Worm (Caenorhabditis elegans) whole organism, L4/young adult: ENCODE measurements around the gene R03H10.4.
"Not testable (repeated sequence)": the region's sequence is repeated elsewhere in the genome, so short reads cannot be mapped to it uniquely, and the experiment has no call there.

Experiments
- W03F9.2 ChIP-seq: fragments of 150-350 bp; optimal IDR thresholded peaks from 2 replicates; lab custom pipeline; 2014; ENCODE audit warnings: missing biosample characterization, missing genetic modification characterization
- dao-5 ChIP-seq: sonication (generic microtip); optimal IDR thresholded peaks from 2 replicates; lab custom pipeline; 2016; ENCODE audit warnings: missing genotype, missing genetic modification characterization, moderate library complexity, missing compliant biosample characterization
- him-1 ChIP-seq: sonication (generic microtip); optimal IDR thresholded peaks from 2 replicates; lab custom pipeline; 2016; ENCODE audit warnings: missing genotype, missing genetic modification reagents, missing genetic modification characterization, missing compliant biosample characterization

R03H10.4 gene

DNA sequence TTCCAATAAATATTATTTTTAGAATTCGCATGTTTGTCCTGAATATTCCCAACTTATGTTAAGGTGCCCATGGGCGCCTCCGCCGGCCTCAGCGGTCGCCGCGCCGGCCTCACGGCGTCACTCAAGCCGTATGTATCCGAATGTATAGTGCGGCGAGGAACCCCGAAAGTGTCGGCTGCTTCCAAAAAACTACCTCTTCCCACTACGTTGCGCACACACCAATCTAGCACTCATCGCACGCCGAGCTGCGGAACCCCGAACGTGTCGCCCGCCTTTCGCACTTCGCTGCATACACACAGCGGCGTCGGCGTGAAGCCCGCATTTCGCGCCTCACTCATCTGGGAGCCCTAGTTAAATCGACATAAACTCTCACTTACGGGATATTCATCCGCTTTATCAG lies 471 bp downstream of the R03H10.4 start:
- TF ChIP-seq W03F9.2 (tag; lab: Kevin White, UChicago) = no peak
- TF ChIP-seq him-1 (tag; lab: Kevin White, UChicago) = no peak
- no peak for TF ChIP-seq dao-5

DNA sequence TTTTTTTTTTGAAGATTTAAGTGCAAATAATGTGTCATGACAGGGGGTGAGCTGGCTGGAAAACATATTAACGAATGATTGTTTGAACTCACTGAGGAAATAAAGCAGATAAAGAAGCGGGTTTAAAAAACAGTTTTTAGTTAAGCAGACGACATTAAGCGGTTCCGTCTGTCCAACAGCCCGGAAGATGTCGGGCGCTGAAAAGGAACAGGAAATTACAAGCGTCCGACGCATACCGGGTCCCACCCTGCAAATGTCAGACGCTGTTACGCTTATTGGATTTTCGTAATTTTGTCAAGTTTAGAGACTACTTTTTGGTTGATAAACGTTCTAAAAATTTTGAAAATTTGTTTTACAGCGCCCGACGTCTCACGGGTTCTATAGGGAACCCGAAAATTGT lies 8.7 kb downstream of the R03H10.4 start:
- TF ChIP-seq W03F9.2 (tag; lab: Kevin White, UChicago) (no peak), him-1 (tag; lab: Kevin White, UChicago) (no peak)

DNA sequence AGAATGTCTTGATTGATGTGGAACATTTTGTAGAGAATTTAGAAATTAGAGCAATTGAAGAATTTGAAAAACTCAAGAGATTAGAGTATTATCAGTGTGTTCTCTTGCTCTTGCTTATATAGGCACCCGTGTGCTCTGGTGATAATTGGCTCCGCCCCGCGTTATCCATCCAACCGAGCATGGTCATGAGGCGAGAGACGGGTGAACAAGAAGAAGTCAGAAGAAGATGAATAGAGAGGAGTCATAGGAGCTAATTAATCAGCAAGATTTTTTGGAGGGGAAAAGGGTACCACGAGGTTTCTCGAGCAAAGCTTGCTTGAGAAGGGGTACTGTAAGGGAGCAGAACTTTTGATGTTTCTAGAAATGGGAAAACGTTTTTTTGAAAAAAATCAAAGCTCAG lies 10.5 kb downstream of the R03H10.4 start:
- TF ChIP-seq W03F9.2 (tag; lab: Kevin White, UChicago) (no peak), dao-5 (no peak), him-1 (tag; lab: Kevin White, UChicago) (no peak)

DNA sequence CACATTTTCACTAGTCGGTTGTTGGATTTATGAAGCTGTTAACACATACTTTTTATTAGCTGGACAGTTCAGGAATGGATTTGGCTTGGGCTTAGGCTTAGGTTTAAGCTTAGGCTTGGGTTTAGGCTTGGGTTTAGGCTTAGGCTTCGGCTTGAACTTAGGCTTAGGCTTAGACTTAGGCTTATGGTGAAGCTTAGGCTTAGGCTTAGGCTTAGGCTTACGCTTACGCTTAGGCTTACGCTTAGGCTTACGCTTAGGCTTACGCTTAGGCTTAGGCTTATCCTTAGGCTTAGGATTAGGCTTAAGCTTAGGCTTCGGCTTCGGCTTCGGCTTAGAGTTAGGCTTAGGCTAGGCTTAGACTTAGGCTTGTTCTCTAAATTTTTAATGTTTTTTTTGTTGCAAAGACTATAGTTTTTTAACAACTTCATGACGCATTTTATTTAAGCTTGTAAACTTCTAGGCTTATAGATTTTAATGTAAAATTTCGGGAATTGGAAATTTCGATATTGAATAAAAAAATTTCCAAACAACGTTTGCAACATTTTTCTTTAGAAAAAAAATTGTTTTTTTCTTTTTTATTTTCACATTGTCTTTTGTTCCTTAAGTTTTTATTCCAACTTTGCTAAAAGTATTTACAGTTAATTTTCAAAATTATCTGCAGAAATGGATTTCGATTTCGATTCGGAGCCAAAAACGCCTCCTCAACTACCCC lies 13.0 kb downstream of the R03H10.4 start, which contains the start of gene R03H10.2:
TSS of gene R03H10.2 (plus strand) at position 662 of the 712 bp plus-strand sequence.
- no peak for TF ChIP-seq him-1 (tag; lab: Kevin White, UChicago)

DNA sequence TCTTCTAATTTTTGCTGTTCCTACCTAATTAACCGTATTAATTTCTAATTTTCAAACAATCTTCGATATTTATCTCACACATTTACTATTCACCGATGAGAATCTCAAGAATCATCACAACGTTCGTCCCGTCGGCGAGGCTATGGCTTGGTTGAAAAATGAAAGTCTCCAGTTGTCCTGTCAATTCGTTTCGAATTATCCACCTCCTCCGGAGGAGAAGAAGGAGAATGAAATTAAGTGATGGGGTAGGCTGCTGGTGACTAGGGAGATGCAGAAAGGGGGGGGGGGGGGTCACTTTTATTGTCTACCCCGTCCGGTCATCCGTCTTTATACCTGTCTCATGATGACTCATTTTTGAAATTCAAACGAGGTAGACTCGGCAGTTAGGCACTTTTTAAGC lies 15.4 kb downstream of the R03H10.4 start:
- TF ChIP-seq dao-5 (no peak), W03F9.2 (tag; lab: Kevin White, UChicago) (no peak), him-1 (tag; lab: Kevin White, UChicago) (no peak)

DNA sequence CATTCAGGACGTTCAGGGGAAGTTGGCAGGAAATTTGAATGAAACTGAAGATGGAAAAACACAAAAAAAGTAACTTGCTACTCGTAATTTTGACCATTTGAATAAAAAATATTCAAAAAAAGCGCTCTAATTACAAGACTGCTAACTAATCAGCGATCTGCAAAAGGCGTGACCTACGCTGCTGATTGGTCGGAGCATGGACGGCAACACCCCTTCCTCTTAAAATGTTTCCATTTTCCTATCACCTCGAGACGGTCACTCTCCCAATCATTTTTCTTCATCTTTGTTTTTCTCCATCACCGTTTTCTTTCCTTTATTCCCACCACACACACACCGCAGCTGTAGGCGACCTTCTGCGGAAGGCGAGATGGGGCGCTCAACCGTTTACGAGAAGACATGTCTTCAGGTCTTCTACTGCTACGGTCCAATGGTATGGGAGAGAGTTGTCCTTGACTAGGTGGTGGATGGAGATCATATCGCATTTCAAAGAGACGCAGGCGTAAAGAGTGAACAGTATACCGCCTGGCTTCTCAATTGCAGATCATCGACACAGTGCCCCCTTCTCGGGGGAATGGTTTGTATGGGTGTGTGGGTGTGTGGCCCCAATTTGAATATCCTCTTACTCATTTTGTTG lies 16.7 kb downstream of the R03H10.4 start:
- no peak for TF ChIP-seq him-1 (tag; lab: Kevin White, UChicago)
- no peak for TF ChIP-seq dao-5
- no peak for TF ChIP-seq W03F9.2 (tag; lab: Kevin White, UChicago)

DNA sequence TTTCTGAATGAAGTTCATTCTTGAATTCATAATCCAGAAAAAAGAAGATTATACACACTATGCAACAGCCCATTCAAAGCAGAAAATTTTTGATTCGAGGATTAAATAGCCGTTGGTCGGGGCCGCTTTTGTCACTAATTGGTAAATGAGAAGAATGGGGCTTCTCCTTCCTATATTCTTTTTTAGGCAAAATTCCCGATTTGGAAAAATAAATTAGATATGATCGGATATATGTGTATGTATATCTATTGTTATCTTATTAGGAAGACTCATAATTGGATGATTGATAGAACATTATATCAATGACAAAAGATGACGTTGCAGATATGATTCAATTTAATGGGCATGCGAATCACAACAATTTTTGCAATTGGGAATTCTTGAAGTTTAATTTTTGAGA lies 18.1 kb downstream of the R03H10.4 start:
- TF ChIP-seq dao-5 (no peak), W03F9.2 (tag; lab: Kevin White, UChicago) (no peak), him-1 (tag; lab: Kevin White, UChicago) (no peak)

DNA sequence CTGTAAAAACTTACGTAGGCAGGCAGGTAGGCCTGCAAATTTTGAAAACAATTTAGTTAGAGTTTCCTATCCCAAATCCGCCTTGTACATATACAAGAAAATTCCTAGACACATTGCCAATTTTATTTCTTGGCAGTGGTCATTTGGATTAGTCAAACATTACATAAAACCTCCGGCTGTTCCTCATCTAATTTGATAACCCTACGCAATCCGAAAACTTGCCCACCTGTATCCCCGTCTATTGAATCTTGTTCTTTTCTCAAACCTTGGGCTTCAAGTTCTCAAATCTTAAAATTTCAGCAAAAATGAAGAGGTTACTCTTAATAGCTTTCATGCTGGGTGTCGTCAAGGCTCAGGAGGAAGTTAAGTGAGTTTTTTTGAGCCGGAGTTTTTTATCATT lies 22.3 kb downstream of the R03H10.4 start, which contains the start of gene F56D3.1:
TSS of gene F56D3.1 (plus strand) at position 301 of the 400 bp plus-strand sequence.
- no peak for TF ChIP-seq W03F9.2 (tag; lab: Kevin White, UChicago)
- TF ChIP-seq dao-5 = no peak
- no peak for TF ChIP-seq him-1 (tag; lab: Kevin White, UChicago)

DNA sequence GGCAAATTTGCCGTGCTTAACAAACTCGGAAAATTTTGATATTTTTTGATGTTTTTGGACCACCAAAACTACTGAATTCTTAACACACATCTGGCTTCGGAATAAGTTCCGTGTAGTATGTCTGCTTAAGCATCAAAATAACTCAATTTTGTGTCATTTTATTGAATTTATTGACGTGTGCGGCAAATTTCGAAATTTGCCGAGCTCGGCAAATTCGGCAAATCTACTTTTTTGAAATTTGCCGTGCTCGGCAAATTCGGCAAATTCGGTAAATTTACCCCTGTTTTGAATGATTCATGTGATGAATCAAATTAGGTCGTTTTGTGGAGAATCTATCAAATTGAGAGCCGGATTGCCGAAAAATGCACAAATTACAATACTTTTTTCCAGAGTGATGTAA lies 33.0 kb downstream of the R03H10.4 start, which contains the start of gene ast-1:
TSS of gene ast-1 (minus strand) at position 101 of the 400 bp plus-strand sequence.
- not testable (repeated sequence) for TF ChIP-seq dao-5; W03F9.2 (tag; lab: Kevin White, UChicago); him-1 (tag; lab: Kevin White, UChicago)

DNA sequence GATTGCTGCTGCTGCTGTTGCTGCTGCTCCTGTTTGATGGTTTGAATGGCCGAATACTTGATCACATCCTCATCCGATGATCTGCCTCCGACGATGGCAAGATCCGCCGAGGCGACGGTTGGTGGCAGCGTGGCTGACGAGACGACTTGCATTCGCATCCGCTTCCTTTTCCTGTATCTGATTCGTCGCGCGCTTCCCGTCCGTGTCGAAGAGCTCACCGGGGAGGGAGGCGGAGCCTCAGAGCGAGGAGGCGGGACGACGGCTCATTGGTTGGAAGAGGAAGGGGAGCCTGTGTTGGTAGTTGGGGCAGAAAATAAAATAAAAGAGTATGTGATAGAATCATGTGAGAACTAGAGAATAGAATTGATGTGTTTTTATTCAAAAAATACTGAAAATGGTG lies 33.6 kb downstream of the R03H10.4 start:
- no peak for TF ChIP-seq dao-5
- TF ChIP-seq W03F9.2 (tag; lab: Kevin White, UChicago) = no peak
- TF ChIP-seq him-1 (tag; lab: Kevin White, UChicago) = no peak

DNA sequence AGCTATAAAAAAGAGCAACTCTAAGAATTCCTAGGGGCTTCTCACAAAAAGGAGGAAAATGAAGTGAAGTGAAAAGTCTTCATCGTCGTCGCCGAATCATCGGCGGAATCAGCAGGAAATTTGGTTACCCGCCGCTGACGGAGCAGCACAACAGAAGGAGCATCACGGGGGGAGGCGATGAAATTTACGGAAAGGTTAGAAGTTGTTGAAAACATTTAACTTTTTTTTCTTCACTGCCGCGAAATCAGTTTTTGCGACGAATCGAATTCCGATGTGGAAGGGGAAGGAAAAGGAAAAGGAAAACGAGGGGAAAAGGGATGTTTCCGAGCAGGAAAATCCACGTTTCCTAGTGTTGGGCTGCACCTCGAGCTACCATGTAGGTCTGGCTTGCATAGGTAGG lies 35.0 kb downstream of the R03H10.4 start:
- no peak for TF ChIP-seq W03F9.2 (tag; lab: Kevin White, UChicago)

DNA sequence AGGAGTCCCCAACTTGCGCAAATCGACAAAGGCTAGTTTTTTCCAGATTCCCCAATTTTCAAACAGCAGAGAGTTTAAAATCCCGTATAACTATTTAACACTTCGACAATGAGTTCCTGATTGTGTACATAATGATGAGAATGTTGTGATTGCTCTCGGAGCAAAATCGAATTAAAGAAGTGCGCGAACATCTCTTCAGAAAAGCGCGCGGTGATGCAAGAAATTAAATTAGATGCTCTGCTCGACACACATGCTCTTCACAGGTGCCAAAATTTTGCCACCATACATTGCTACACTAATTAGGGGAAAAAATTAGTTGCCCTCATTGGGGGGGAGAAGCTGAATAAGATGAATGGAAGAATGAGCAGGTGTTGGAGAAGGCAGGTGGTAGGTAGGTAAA lies 38.9 kb downstream of the R03H10.4 start:
- no peak for TF ChIP-seq dao-5
- no peak for TF ChIP-seq him-1 (tag; lab: Kevin White, UChicago)
- no peak for TF ChIP-seq W03F9.2 (tag; lab: Kevin White, UChicago)

DNA sequence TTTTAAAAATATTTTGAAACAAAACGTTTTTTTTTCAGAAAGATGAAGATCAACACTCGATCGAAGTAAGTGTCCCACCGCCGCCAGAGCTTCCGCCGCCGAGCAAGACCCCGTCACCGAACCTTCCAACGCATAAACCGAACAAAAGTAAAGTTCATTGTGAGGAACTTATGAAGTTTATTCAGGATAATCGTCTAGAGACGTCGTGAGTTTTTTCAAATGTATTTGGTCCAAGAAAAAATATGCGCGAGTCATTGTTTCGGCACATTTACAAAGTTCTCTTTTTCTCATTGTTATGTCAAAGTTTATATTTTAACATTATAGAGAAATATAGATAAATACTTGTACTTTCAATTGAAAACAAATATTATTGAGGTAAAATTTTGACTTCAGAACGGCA lies 43.1 kb downstream of the R03H10.4 start:
- TF ChIP-seq him-1 (tag; lab: Kevin White, UChicago) (no peak), W03F9.2 (tag; lab: Kevin White, UChicago) (no peak), dao-5 (no peak)

DNA sequence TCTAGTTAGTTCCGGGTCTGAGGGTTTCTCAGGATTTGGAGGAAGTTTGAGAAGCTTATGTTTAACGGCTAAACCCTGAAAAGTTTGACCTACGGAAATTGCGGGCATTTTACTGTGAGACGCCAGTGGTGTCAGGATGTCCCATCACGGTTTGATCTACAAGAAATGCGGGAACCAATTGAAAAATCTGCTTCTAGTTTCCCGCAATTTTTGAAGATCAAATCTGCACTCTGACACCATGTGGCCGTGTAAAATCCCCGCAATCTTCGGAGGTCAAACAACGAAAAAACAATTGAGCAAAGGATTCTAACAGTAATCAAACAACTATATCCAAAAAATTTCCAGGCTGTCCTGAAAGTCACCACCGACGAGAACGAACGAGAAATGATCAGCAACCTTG lies 45.4 kb downstream of the R03H10.4 start:
- TF ChIP-seq dao-5 (no peak), him-1 (tag; lab: Kevin White, UChicago) (no peak), W03F9.2 (tag; lab: Kevin White, UChicago) (no peak)

DNA sequence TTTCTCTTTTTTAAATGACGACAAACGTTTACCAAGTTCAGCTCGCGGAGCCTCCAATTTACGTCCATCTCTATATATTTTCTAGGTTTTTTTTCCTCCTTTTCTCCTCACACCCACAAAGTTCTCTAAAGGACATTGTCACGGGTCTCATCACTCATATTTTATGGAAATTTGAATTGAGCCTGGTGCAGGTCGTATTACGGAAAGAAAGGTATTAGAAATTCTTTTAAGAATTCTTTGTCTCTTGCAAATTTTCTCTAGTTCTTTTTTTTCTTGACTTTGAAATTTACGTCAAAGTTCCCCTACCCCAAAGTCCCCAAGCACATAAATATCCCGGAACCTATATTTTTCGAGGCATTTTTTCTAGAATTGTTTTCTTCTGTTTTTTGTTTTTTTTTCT lies 49.8 kb downstream of the R03H10.4 start:
- no peak for TF ChIP-seq dao-5
- no peak for TF ChIP-seq W03F9.2 (tag; lab: Kevin White, UChicago)
- no peak for TF ChIP-seq him-1 (tag; lab: Kevin White, UChicago)
